Worm (Caenorhabditis elegans) whole organism, midembryonic: ENCODE measurements around the gene H08M01.1.

Experiments used
- T22C8.4 ChIP-seq: fragments of 200-800 bp; sonication (Bioruptor generic); IDR thresholded peaks from 2 replicates; pipeline ENCODE4 v1.3.6; 2022; ENCODE audit warnings: missing genetic modification characterization, missing compliant biosample characterization
- cog-1 ChIP-seq: sonication (generic microtip); optimal IDR thresholded peaks from 2 replicates; lab custom pipeline; 2016; ENCODE audit warnings: missing genetic modification characterization, missing compliant biosample characterization
- flt-1 ChIP-seq: fragments of 200-800 bp; sonication (Bioruptor generic); IDR thresholded peaks from 2 replicates; pipeline ENCODE4 v1.3.6; 2022; ENCODE audit warnings: missing genetic modification characterization, missing compliant biosample characterization
- klf-2 ChIP-seq: fragments of 200-800 bp; sonication (Bioruptor generic); conservative IDR thresholded peaks from 2 replicates; pipeline ENCODE4 v1.3.6; 2022; ENCODE audit warnings: missing genetic modification reagents, missing genetic modification characterization, missing compliant biosample characterization
- med-1 ChIP-seq: sonication (generic microtip); optimal IDR thresholded peaks from 2 replicates; lab custom pipeline; 2017; ENCODE audit warnings: missing genetic modification characterization, mild to moderate bottlenecking, missing compliant biosample characterization, antibody characterized with exemption, missing genetic modification reagents; ENCODE audit not compliant: insufficient read depth
- ref-1 ChIP-seq: fragments of 200-800 bp; sonication (Bioruptor generic); conservative IDR thresholded peaks from 2 replicates; pipeline ENCODE4 v1.3.6; 2022; ENCODE audit warnings: missing genetic modification reagents, missing genetic modification characterization, missing compliant biosample characterization
- tab-1 ChIP-seq: fragments of 200-800 bp; sonication (Bioruptor generic); IDR thresholded peaks from 2 replicates; pipeline ENCODE4 v1.3.6; 2022; ENCODE audit warnings: missing genetic modification characterization, missing compliant biosample characterization
- ztf-23 ChIP-seq: fragments of 200-800 bp; sonication (Bioruptor generic); IDR thresholded peaks from 2 replicates; pipeline ENCODE4 v1.3.6; 2022; ENCODE audit warnings: missing genetic modification reagents, missing genetic modification characterization, missing compliant biosample characterization
- ztf-29 ChIP-seq: fragments of 200-800 bp; sonication (Bioruptor generic); IDR thresholded peaks from 2 replicates; pipeline ENCODE4 v1.3.6; 2022; ENCODE audit warnings: missing genetic modification reagents, missing genetic modification characterization, missing compliant biosample characterization

DNA sequence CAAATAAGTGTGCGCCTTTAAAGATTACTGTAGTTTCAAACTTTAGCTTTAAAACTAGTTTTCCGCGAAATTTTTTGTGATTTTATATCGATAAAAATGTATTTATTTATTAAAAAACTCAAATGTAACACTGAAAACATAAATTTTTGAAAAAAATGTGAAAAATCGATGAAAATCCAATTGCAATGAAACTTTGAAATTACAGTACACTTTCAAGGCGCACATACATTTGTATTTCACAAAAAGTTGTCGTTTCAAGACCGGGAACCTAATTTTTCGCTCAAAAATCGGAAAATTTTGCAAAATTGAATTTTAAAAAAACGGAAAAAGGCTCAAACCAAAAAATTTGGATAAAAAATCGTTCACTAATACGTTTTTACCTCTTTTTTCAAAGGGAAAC lies 44.2 kb upstream of the H08M01.1 start:
- TF ChIP-seq cog-1 (tag; lab: Kevin White, UChicago) (no peak), T22C8.4 (GFP tag; lab: Robert Waterston, UW) (no peak), ztf-29 (GFP tag; lab: Robert Waterston, UW) (no peak), ztf-23 (GFP tag; lab: Robert Waterston, UW) (no peak), tab-1 (GFP tag; lab: Robert Waterston, UW) (no peak), med-1 (GFP tag; lab: Kevin White, UChicago) (no peak), flt-1 (GFP tag; lab: Robert Waterston, UW) (no peak), klf-2 (GFP tag; lab: Robert Waterston, UW) (no peak), ref-1 (GFP tag; lab: Robert Waterston, UW) (no peak)
